Worm (Caenorhabditis elegans): ENCODE results near the gene stg-2.

- TF ChIP-seq ces-1 (GFP tag; optimal IDR thresholded peaks at IDR 0.05) (no peak), flh-1 (GFP tag; optimal IDR thresholded peaks at IDR 0.05) (no peak), M03D4.4 (tag; optimal IDR thresholded peaks at IDR 0.05) (no peak), unc-62 (GFP tag; optimal IDR thresholded peaks at IDR 0.05) (no peak), pha-4 (tag; optimal IDR thresholded peaks at IDR 0.05) (no peak), sptf-1 (tag; optimal IDR thresholded peaks at IDR 0.05) (no peak), ceh-43 (GFP tag; optimal IDR thresholded peaks at IDR 0.05) (no peak), mab-5 (tag; optimal IDR thresholded peaks at IDR 0.05) (no peak)
Observed at ce11 chrX:8608756-8609155, 35.0 kb downstream of the stg-2 start.
